Fruit fly (Drosophila melanogaster) whole organism, prepupa: ENCODE measurements around the gene CG43232.

Source experiments
- Blimp-1 ChIP-seq: fragments of 200-800 bp; sonication (Bioruptor generic); optimal IDR thresholded peaks from 3 replicates; lab custom pipeline; 2017; ENCODE audit warnings: missing biosample characterization, missing genetic modification characterization, mild to moderate bottlenecking, moderate library complexity, missing genetic modification reagents
- CG11294 ChIP-seq: fragments of 200-800 bp; sonication (Bioruptor generic); IDR thresholded peaks from 2 replicates; pipeline ENCODE4 v1.3.6; 2022; ENCODE audit warnings: missing biosample characterization, missing genetic modification characterization
- CG11762 ChIP-seq: fragments of 200-800 bp; sonication (Bioruptor generic); optimal IDR thresholded peaks from 3 replicates; lab custom pipeline; 2016; ENCODE audit warnings: missing biosample characterization, missing genetic modification characterization; ENCODE audit not compliant: insufficient read depth
- CG32006 ChIP-seq: fragments of 200-800 bp; sonication (Bioruptor generic); optimal IDR thresholded peaks from 3 replicates; lab custom pipeline; 2017; ENCODE audit warnings: missing biosample characterization, mild to moderate bottlenecking, missing genetic modification characterization
- CG3919 ChIP-seq: fragments of 200-800 bp; sonication (Bioruptor generic); optimal IDR thresholded peaks from 3 replicates; lab custom pipeline; 2016; ENCODE audit warnings: missing biosample characterization, missing genetic modification characterization
- CG6163 ChIP-seq: fragments of 200-800 bp; sonication (Bioruptor generic); IDR thresholded peaks from 3 replicates; pipeline ENCODE4 v1.3.6; 2022; ENCODE audit warnings: missing biosample characterization, missing genetic modification characterization
- CG6276 ChIP-seq: fragments of 200-800 bp; sonication (Bioruptor generic); optimal IDR thresholded peaks from 2 replicates; lab custom pipeline; 2017; ENCODE audit warnings: missing biosample characterization, mild to moderate bottlenecking, missing genetic modification characterization
- CG6792 ChIP-seq: fragments of 200-800 bp; sonication (Bioruptor generic); optimal IDR thresholded peaks from 3 replicates; lab custom pipeline; 2016; ENCODE audit warnings: missing biosample characterization, missing genetic modification characterization
- CG6808 ChIP-seq: fragments of 200-800 bp; sonication (Bioruptor generic); optimal IDR thresholded peaks from 3 replicates; lab custom pipeline; 2017; ENCODE audit warnings: missing biosample characterization, missing genetic modification characterization, mild to moderate bottlenecking, moderate library complexity, missing genetic modification reagents
- CG6854 ChIP-seq: fragments of 200-800 bp; sonication (Bioruptor generic); optimal IDR thresholded peaks from 2 replicates; lab custom pipeline; 2017; ENCODE audit warnings: missing biosample characterization, mild to moderate bottlenecking, missing genetic modification characterization
- CG7368 ChIP-seq: fragments of 200-800 bp; sonication (Bioruptor generic); optimal IDR thresholded peaks from 3 replicates; lab custom pipeline; 2016; ENCODE audit warnings: missing biosample characterization, missing genetic modification characterization
- CG8119 ChIP-seq: fragments of 200-800 bp; sonication (Bioruptor generic); IDR thresholded peaks from 3 replicates; pipeline ENCODE4 v1.3.6; 2022; ENCODE audit warnings: missing biosample characterization, missing genetic modification characterization
- CG9139 ChIP-seq: fragments of 200-800 bp; sonication (Bioruptor generic); optimal IDR thresholded peaks from 3 replicates; lab custom pipeline; 2017; ENCODE audit warnings: missing biosample characterization, mild to moderate bottlenecking, missing genetic modification characterization
- Eip75B ChIP-seq: fragments of 200-800 bp; sonication (Bioruptor generic); optimal IDR thresholded peaks from 3 replicates; lab custom pipeline; 2016; ENCODE audit warnings: missing biosample characterization, missing genetic modification characterization
- Eip78C ChIP-seq: fragments of 200-800 bp; sonication (Bioruptor generic); peaks from one replicate; lab custom pipeline; 2016; ENCODE audit warnings: missing biosample characterization, missing genetic modification characterization
- Eip93F ChIP-seq: fragments of 200-800 bp; sonication (Bioruptor generic); optimal IDR thresholded peaks from 2 replicates; lab custom pipeline; 2016; ENCODE audit warnings: missing biosample characterization, mild to moderate bottlenecking, missing genetic modification characterization
- Ets21C ChIP-seq: fragments of 200-800 bp; sonication (Bioruptor generic); optimal IDR thresholded peaks from 3 replicates; lab custom pipeline; 2016; ENCODE audit warnings: missing biosample characterization, missing genetic modification characterization
- Ets96B ChIP-seq: fragments of 200-800 bp; optimal IDR thresholded peaks from 2 replicates; lab custom pipeline; 2019; ENCODE audit warnings: missing biosample characterization, mild to moderate bottlenecking, missing genetic modification characterization, moderate library complexity
- Hr38 ChIP-seq: sonication (Bioruptor generic); optimal IDR thresholded peaks from 2 replicates; lab custom pipeline; 2016; ENCODE audit warnings: missing biosample characterization, missing genetic modification characterization
- Hr4 ChIP-seq: fragments of 200-800 bp; sonication (Bioruptor generic); optimal IDR thresholded peaks from 3 replicates; lab custom pipeline; 2016; ENCODE audit warnings: missing biosample characterization, missing genetic modification characterization
- Met ChIP-seq: fragments of 200-800 bp; sonication (Bioruptor generic); optimal IDR thresholded peaks from 3 replicates; lab custom pipeline; 2016; ENCODE audit warnings: missing biosample characterization, missing genetic modification characterization
- OdsH ChIP-seq: fragments of 200-800 bp; sonication (Bioruptor generic); optimal IDR thresholded peaks from 3 replicates; lab custom pipeline; 2016; ENCODE audit warnings: missing biosample characterization, missing genetic modification characterization
- Smox ChIP-seq: fragments of 200-800 bp; sonication (Bioruptor generic); optimal IDR thresholded peaks from 3 replicates; lab custom pipeline; 2016; ENCODE audit warnings: missing biosample characterization, missing genetic modification characterization
- Sox102F ChIP-seq: fragments of 200-800 bp; sonication (Bioruptor generic); optimal IDR thresholded peaks from 2 replicates; lab custom pipeline; 2016; ENCODE audit warnings: missing biosample characterization, mild to moderate bottlenecking, missing genetic modification characterization
- achi ChIP-seq: fragments of 200-800 bp; sonication (Bioruptor generic); optimal IDR thresholded peaks from 3 replicates; lab custom pipeline; 2016; ENCODE audit warnings: missing biosample characterization, missing genetic modification characterization
- acj6 ChIP-seq: fragments of 200-800 bp; sonication (Bioruptor generic); optimal IDR thresholded peaks from 3 replicates; lab custom pipeline; 2016; ENCODE audit warnings: missing biosample characterization, missing genetic modification characterization
- dac ChIP-seq: fragments of 200-800 bp; sonication (Bioruptor generic); optimal IDR thresholded peaks from 2 replicates; lab custom pipeline; 2017; ENCODE audit warnings: missing biosample characterization, mild to moderate bottlenecking, missing genetic modification characterization
- dsx ChIP-seq: fragments of 200-800 bp; optimal IDR thresholded peaks from 3 replicates; lab custom pipeline; 2019; ENCODE audit warnings: missing biosample characterization, mild to moderate bottlenecking, missing genetic modification characterization, moderate library complexity; ENCODE audit not compliant: poor library complexity, severe bottlenecking
- eg ChIP-seq: fragments of 200-800 bp; sonication (Bioruptor generic); IDR thresholded peaks from 3 replicates; pipeline ENCODE4 v1.3.6; 2022; ENCODE audit warnings: missing biosample characterization, missing genetic modification characterization
- esn ChIP-seq: fragments of 200-800 bp; sonication (Bioruptor generic); optimal IDR thresholded peaks from 2 replicates; lab custom pipeline; 2016; ENCODE audit warnings: missing biosample characterization, mild to moderate bottlenecking, missing genetic modification characterization, moderate library complexity
- fd59A ChIP-seq: fragments of 200-800 bp; sonication (Bioruptor generic); optimal IDR thresholded peaks from 2 replicates; lab custom pipeline; 2017; ENCODE audit warnings: missing biosample characterization, mild to moderate bottlenecking, missing genetic modification characterization, missing genetic modification reagents
- fd85E ChIP-seq: fragments of 200-800 bp; sonication (Bioruptor generic); optimal IDR thresholded peaks from 3 replicates; lab custom pipeline; 2016; ENCODE audit warnings: missing biosample characterization, missing genetic modification characterization
- fkh ChIP-seq: fragments of 200-800 bp; sonication (Bioruptor generic); optimal IDR thresholded peaks from 3 replicates; lab custom pipeline; 2017; ENCODE audit warnings: missing biosample characterization, mild to moderate bottlenecking, missing genetic modification characterization, moderate library complexity
- lz ChIP-seq: fragments of 200-800 bp; sonication (Bioruptor generic); optimal IDR thresholded peaks from 3 replicates; lab custom pipeline; 2016; ENCODE audit warnings: missing biosample characterization, missing genetic modification characterization
- net ChIP-seq: fragments of 200-800 bp; sonication (Bioruptor generic); optimal IDR thresholded peaks from 3 replicates; lab custom pipeline; 2016; ENCODE audit warnings: missing biosample characterization, missing genetic modification characterization
- salr ChIP-seq, 2 experiments: fragments of 200-800 bp; sonication (Bioruptor generic); optimal IDR thresholded peaks; 3 replicates each; lab custom pipeline; 2016 to 2018; ENCODE audit warnings: missing biosample characterization in 2 of 2, missing genetic modification characterization in 2 of 2, mild to moderate bottlenecking in 1 of 2
- spab ChIP-seq: fragments of 200-800 bp; sonication (Bioruptor generic); optimal IDR thresholded peaks from 2 replicates; lab custom pipeline; 2017; ENCODE audit warnings: missing biosample characterization, mild to moderate bottlenecking, missing genetic modification characterization, missing genetic modification reagents
- svp ChIP-seq: fragments of 200-800 bp; sonication (Bioruptor generic); peaks from one replicate; lab custom pipeline; 2016; ENCODE audit warnings: missing biosample characterization, missing genetic modification characterization
- topi ChIP-seq: fragments of 200-800 bp; sonication (Bioruptor generic); optimal IDR thresholded peaks from 3 replicates; lab custom pipeline; 2016; ENCODE audit warnings: missing biosample characterization, missing genetic modification characterization
- vri ChIP-seq: fragments of 200-800 bp; sonication (Bioruptor generic); optimal IDR thresholded peaks from 3 replicates; lab custom pipeline; 2016; ENCODE audit warnings: missing biosample characterization, mild to moderate bottlenecking, missing genetic modification characterization

Gene CG43232

DNA sequence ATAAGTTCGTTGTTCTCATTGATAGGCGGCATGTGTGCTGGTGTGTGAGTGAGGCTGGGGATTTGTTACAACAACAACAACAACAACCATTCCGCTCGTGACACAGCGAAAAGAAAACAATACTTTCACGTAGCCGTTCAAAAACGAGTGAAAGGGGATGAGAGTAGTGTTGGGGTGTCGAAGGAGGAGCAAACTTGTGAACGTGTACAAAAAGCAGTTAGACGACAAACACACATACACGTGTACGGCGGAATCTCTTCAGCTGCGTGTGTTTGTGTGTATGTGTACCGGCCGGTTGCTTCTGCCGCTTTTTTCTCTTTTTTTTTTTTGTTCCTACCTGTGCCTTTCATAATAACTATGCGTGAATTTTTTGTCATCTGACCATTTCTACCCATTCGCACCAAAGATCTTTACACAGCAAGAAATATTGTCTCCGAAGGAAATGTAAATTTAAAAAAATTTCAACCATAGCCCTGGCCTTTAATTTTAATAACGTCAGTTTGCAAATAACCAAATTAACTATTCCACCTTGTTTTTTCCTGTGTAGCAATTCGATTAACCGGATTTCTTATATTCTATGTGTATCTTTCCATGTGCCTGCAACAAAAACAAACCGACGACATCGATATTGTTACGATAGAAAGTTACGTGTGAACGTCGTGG is 9.7 kb upstream of the CG43232 start (continued):
- peak; percentile 92 for TF ChIP-seq Hr4 (GFP tag; lab: Kevin White, UChicago)
- peak; percentile 78 for TF ChIP-seq dsx (GFP tag; lab: Kevin White, UChicago)
- TF ChIP-seq Smox (GFP tag; lab: Kevin White, UChicago): no peak
- TF ChIP-seq spab: no peak
- TF ChIP-seq Eip93F (GFP tag; lab: Kevin White, UChicago): no peak
- TF ChIP-seq Hr38 (GFP tag; lab: Kevin White, UChicago): peak; percentile 41
- TF ChIP-seq fkh: no peak
- TF ChIP-seq lz (GFP tag; lab: Kevin White, UChicago): peak; percentile 78
- peak; percentile 81 for TF ChIP-seq topi (GFP tag; lab: Kevin White, UChicago)
- TF ChIP-seq salr (GFP tag; optimal IDR thresholded peaks at IDR 0.05; lab: Kevin White, UChicago): peak; percentile 64 to 77
- TF ChIP-seq dac: peak; percentile 85
- no peak for TF ChIP-seq CG6276 (GFP tag; lab: Kevin White, UChicago)
- peak; percentile 62 for TF ChIP-seq CG6854 (GFP tag; lab: Kevin White, UChicago)
- no peak for TF ChIP-seq fd59A
- no peak; the same call in 2 of the 3 replicates for TF ChIP-seq CG8119
- TF ChIP-seq CG6792 (GFP tag; lab: Kevin White, UChicago): peak; percentile 81
- TF ChIP-seq Ets96B (tag; lab: Kevin White, UChicago): peak; percentile 83
- TF ChIP-seq Sox102F (GFP tag; lab: Kevin White, UChicago): no peak

DNA sequence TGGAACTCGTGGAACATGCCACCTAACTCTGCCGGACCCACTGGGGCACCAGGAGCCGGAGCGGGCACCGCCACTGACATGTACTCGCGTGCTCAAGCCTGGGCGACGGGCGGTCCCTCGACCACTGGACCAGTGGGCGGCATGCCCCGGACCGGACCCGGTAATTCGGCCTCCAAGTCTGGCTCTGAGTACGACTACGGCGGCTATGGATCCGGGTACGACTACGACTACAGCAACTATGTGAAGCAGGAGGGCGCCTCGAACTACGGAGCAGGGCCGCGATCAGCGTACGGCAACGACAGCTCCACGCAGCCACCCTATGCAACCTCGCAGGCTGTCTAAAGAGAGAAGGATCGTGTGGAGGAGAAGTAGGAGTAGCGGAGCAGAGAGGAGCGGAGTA is 6.8 kb upstream of the CG43232 start:
- no peak for TF ChIP-seq Smox (GFP tag; lab: Kevin White, UChicago)
- TF ChIP-seq acj6 (GFP tag; lab: Kevin White, UChicago): no peak
- no peak for TF ChIP-seq Ets21C (GFP tag; lab: Kevin White, UChicago)
- TF ChIP-seq CG9139 (GFP tag; lab: Kevin White, UChicago): no peak
- TF ChIP-seq eg: no peak
- no peak for TF ChIP-seq achi (GFP tag; lab: Kevin White, UChicago)
- no peak for TF ChIP-seq Hr38 (GFP tag; lab: Kevin White, UChicago)

DNA sequence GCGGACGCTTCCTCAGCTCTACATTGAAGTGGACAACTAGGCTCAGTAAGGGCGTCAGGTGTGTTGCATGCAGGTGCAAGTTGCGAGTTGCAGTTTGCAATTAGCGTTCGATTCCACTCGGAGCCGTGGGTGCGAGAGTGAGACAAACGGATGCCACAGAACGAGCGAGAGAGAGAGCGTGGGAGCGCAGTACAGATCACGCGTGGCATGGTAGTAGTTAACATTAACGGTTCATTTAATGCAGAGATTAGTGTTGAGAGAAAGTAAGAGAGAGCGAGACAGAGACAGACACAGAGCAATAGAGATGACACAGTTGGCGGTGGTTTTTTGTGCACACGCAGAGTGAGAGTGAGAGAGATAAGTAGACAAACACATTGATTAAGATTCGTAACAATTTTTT is 7.8 kb downstream of the CG43232 start:
- TF ChIP-seq CG3919 (GFP tag; lab: Kevin White, UChicago): no peak
- TF ChIP-seq CG11294 (GFP tag; lab: Robert Waterston, UW): no peak
- TF ChIP-seq CG11762: no peak
- no peak for TF ChIP-seq svp (GFP tag; lab: Kevin White, UChicago)
- no peak for TF ChIP-seq achi (GFP tag; lab: Kevin White, UChicago)
- TF ChIP-seq salr (GFP tag; optimal IDR thresholded peaks at IDR 0.05; lab: Kevin White, UChicago): no peak

DNA sequence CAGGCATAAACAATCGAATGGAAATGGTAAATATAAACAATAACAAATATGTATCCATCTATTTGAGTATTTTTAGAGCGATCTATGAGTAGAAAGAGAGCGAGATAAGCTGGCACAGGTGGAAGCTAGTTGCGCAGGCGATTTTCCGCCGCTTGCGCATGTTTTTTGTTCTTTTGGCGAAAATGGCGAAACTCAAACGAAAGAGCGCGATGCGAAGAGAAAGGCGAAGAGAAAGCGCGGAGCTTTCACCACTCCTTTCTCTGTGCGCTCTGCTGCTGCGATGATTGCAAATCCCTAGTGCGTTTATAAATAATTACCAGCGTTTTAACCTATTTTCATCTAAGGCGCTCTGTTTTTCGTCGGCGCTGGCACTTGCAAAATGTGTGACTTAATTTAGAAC is 9.8 kb downstream of the CG43232 start:
- TF ChIP-seq esn (GFP tag; lab: Kevin White, UChicago): no peak
- TF ChIP-seq, all 60 proteins: peak for 0

DNA sequence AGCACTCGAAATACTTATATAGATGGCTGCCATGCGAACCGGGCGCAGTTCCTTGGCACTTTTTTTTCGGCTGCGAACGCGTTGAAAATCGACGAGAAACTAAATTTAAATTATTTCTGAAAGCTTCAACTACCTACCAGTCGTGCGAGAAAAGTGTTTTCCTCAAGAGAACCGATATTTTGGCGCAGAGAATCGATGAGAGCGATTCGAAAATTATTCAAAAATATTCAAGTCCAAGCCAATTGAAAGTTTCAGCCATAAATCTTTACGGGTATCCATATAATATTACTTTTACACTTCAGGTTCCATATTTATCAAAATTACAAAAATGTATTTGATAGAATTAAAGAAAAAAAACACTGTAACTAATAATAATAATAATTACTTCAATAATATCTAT is 10.8 kb downstream of the CG43232 start, which contains the start of gene CG18304:
Gene CG18304 (minus strand): TSS at position 101 of the 400 bp plus-strand sequence.
- TF ChIP-seq acj6 (GFP tag; lab: Kevin White, UChicago): no peak
- TF ChIP-seq Met: no peak
- no peak for TF ChIP-seq CG6854 (GFP tag; lab: Kevin White, UChicago)
- no peak for TF ChIP-seq CG6163 (GFP tag; lab: Robert Waterston, UW)
- TF ChIP-seq Ets21C (GFP tag; lab: Kevin White, UChicago): no peak
- no peak for TF ChIP-seq dsx (GFP tag; lab: Kevin White, UChicago)
- no peak for TF ChIP-seq CG32006 (GFP tag; lab: Kevin White, UChicago)
- TF ChIP-seq net: no peak
- no peak for TF ChIP-seq fd85E
- TF ChIP-seq Eip78C: no peak
- TF ChIP-seq Blimp-1 (GFP tag; lab: Kevin White, UChicago): no peak
- no peak for TF ChIP-seq CG6276 (GFP tag; lab: Kevin White, UChicago)
- TF ChIP-seq dac: no peak
- no peak for TF ChIP-seq vri (GFP tag; lab: Kevin White, UChicago)
- no peak for TF ChIP-seq Eip75B (GFP tag; lab: Kevin White, UChicago)
- no peak for TF ChIP-seq OdsH (GFP tag; lab: Kevin White, UChicago)
- TF ChIP-seq CG7368 (GFP tag; lab: Kevin White, UChicago): no peak
- TF ChIP-seq CG6808 (GFP tag; lab: Kevin White, UChicago): no peak
- TF ChIP-seq CG6792 (GFP tag; lab: Kevin White, UChicago): no peak
- no peak for TF ChIP-seq Ets96B (tag; lab: Kevin White, UChicago)
- TF ChIP-seq, all 60 proteins: peak for 0
